Fruit fly (Drosophila melanogaster) S2 (cell line): ENCODE measurements around the gene MtnE.

Source experiments
- CG8478 ChIP-seq: fragments of >200 bp; optimal IDR thresholded peaks from 2 replicates; lab custom pipeline; 2018
- CTCF ChIP-seq, 2 experiments: fragments of >200 bp; optimal IDR thresholded peaks; 2 replicates each; lab custom pipeline; 2018

Gene MtnE

dm6 chr3R:20556281-20557113, 22.0 kb upstream of the MtnE start:
- TF ChIP-seq CTCF (optimal IDR thresholded peaks at IDR 0.05; lab: Kevin White, UChicago), result no peak
- TF ChIP-seq CG8478 (lab: Kevin White, UChicago), result no peak

- no peak for TF ChIP-seq CTCF (optimal IDR thresholded peaks at IDR 0.05; lab: Kevin White, UChicago)
- TF ChIP-seq CG8478 (lab: Kevin White, UChicago), result no peak
Observed at dm6 chr3R:20555720-20556280, 21.3 kb upstream of the MtnE start.

- no peak for TF ChIP-seq CTCF (optimal IDR thresholded peaks at IDR 0.05; lab: Kevin White, UChicago)
- no peak for TF ChIP-seq CG8478 (lab: Kevin White, UChicago)
Observed at dm6 chr3R:20555023-20555422, 20.5 kb upstream of the MtnE start.

dm6 chr3R:20554300-20554699, 19.8 kb upstream of the MtnE start, which contains the start of gene att-ORFB:
att-ORFB (minus strand) TSS chr3R:20554400.
- no peak for TF ChIP-seq CG8478 (lab: Kevin White, UChicago)
- no peak for TF ChIP-seq CTCF (optimal IDR thresholded peaks at IDR 0.05; lab: Kevin White, UChicago)

- TF ChIP-seq CG8478 (lab: Kevin White, UChicago) (no peak), CTCF (optimal IDR thresholded peaks at IDR 0.05; lab: Kevin White, UChicago) (no peak)
Observed at dm6 chr3R:20552093-20552492, 17.6 kb upstream of the MtnE start, which contains the start of gene Stat92E. Stat92E (minus strand) TSS chr3R:20552311.

dm6 chr3R:20551487-20552079, 17.1 kb upstream of the MtnE start:
- TF ChIP-seq CTCF (optimal IDR thresholded peaks at IDR 0.05; lab: Kevin White, UChicago), result no peak
- no peak for TF ChIP-seq CG8478 (lab: Kevin White, UChicago)

dm6 chr3R:20550632-20551486, 16.4 kb upstream of the MtnE start:
- TF ChIP-seq CG8478 (lab: Kevin White, UChicago) (no peak), CTCF (optimal IDR thresholded peaks at IDR 0.05; lab: Kevin White, UChicago) (peak in 1 of 2 experiments; percentile 19)

dm6 chr3R:20549855-20550603, 15.5 kb upstream of the MtnE start:
- TF ChIP-seq CTCF (optimal IDR thresholded peaks at IDR 0.05; lab: Kevin White, UChicago) (no peak), CG8478 (lab: Kevin White, UChicago) (no peak)

- TF ChIP-seq CG8478 (lab: Kevin White, UChicago) (no peak), CTCF (optimal IDR thresholded peaks at IDR 0.05; lab: Kevin White, UChicago) (no peak)
Observed at dm6 chr3R:20549017-20549854, 14.7 kb upstream of the MtnE start.

- TF ChIP-seq CTCF (optimal IDR thresholded peaks at IDR 0.05; lab: Kevin White, UChicago), result no peak
- no peak for TF ChIP-seq CG8478 (lab: Kevin White, UChicago)
Observed at dm6 chr3R:20548255-20548654, 13.8 kb upstream of the MtnE start.

dm6 chr3R:20547758-20548157, 13.3 kb upstream of the MtnE start:
- TF ChIP-seq CTCF (optimal IDR thresholded peaks at IDR 0.05; lab: Kevin White, UChicago) (no peak), CG8478 (lab: Kevin White, UChicago) (no peak)

- TF ChIP-seq CTCF (optimal IDR thresholded peaks at IDR 0.05; lab: Kevin White, UChicago) (no peak), CG8478 (lab: Kevin White, UChicago) (no peak)
Observed at dm6 chr3R:20546662-20547620, 12.4 kb upstream of the MtnE start.
